Worm (Caenorhabditis elegans) whole organism, L4 larva: ENCODE data around the gene cyp-33B1.

Source experiments
- Y75B8A.6 ChIP-seq: fragments of 200-800 bp; sonication (Bioruptor generic); IDR thresholded peaks from 2 replicates; pipeline ENCODE4 v1.3.6; 2022; ENCODE audit warnings: missing genetic modification reagents, missing genetic modification characterization, missing compliant biosample characterization
- ama-1 ChIP-seq: fragments of 150-350 bp; optimal IDR thresholded peaks from 2 replicates; lab custom pipeline; 2014; ENCODE audit warnings: inconsistent platforms, mixed read lengths
- egl-27 ChIP-seq: sonication (generic microtip); optimal IDR thresholded peaks from 3 replicates; lab custom pipeline; 2017; ENCODE audit warnings: missing biosample characterization, missing genetic modification reagents, missing genetic modification characterization
- nhr-25 ChIP-seq: sonication (generic microtip); optimal IDR thresholded peaks from 2 replicates; lab custom pipeline; 2017; ENCODE audit warnings: missing genetic modification characterization, mild to moderate bottlenecking, missing compliant biosample characterization, antibody characterized with exemption, moderate library complexity, borderline replicate concordance; ENCODE audit not compliant: insufficient read depth
- nhr-76 ChIP-seq: fragments of 150-350 bp; optimal IDR thresholded peaks from 2 replicates; lab custom pipeline; 2014; ENCODE audit warnings: missing biosample characterization, missing genetic modification characterization

- no peak for TF ChIP-seq nhr-76
- TF ChIP-seq ama-1 (lab: Kevin White, UChicago), result no peak
- no peak for TF ChIP-seq egl-27 (tag; lab: Kevin White, UChicago)
- TF ChIP-seq Y75B8A.6 (GFP tag; lab: Robert Waterston, UW), result no peak
- TF ChIP-seq nhr-25, result no peak
These were observed 32.4 kb downstream of the cyp-33B1 start, which contains the start of gene oac-50 for ce11 chrV:9073322-9074038.
